Worm (Caenorhabditis elegans) whole organism, young adult: ENCODE results near the gene C36C5.15.

Experiments used
- B0336.3 ChIP-seq: fragments of 200-800 bp; sonication (Bioruptor generic); IDR thresholded peaks from 2 replicates; pipeline ENCODE4 v1.3.6; 2022; ENCODE audit warnings: missing genetic modification characterization, missing compliant biosample characterization
- D2030.7 ChIP-seq: fragments of 200-800 bp; sonication (Bioruptor generic); IDR thresholded peaks from 2 replicates; pipeline ENCODE4 v1.3.6; 2022; ENCODE audit warnings: missing genetic modification reagents, missing genetic modification characterization, missing compliant biosample characterization
- F33H1.4 ChIP-seq: fragments of 200-800 bp; sonication (Bioruptor generic); IDR thresholded peaks from 2 replicates; pipeline ENCODE4 v1.3.6; 2022; ENCODE audit warnings: missing genetic modification reagents, missing genetic modification characterization, missing compliant biosample characterization
- K11D2.4 ChIP-seq: fragments of 200-800 bp; sonication (Bioruptor generic); IDR thresholded peaks from 2 replicates; pipeline ENCODE4 v1.3.6; 2022; ENCODE audit warnings: missing genetic modification reagents, missing genetic modification characterization, missing compliant biosample characterization
- K12H6.12 ChIP-seq: fragments of 200-800 bp; sonication (Bioruptor generic); optimal IDR thresholded peaks from 2 replicates; lab custom pipeline; 2018; ENCODE audit warnings: mild to moderate bottlenecking, missing genetic modification characterization, missing compliant biosample characterization
- T26A5.8 ChIP-seq: sonication (generic microtip); optimal IDR thresholded peaks from 2 replicates; lab custom pipeline; 2016; ENCODE audit warnings: missing genetic modification characterization, missing compliant biosample characterization
- Y53G8AR.9 ChIP-seq: fragments of 200-800 bp; sonication (Bioruptor generic); conservative IDR thresholded peaks from 2 replicates; pipeline ENCODE4 v1.3.6; 2022; ENCODE audit warnings: missing genetic modification reagents, missing genetic modification characterization, missing compliant biosample characterization
- Y67H2A.10 ChIP-seq: fragments of 200-800 bp; sonication (Bioruptor generic); conservative IDR thresholded peaks from 2 replicates; pipeline ENCODE4 v1.3.6; 2022; ENCODE audit warnings: missing genetic modification reagents, missing genetic modification characterization, missing compliant biosample characterization
- Y95B8A.8 ChIP-seq: fragments of 200-800 bp; sonication (Bioruptor generic); IDR thresholded peaks from 2 replicates; pipeline ENCODE4 v1.3.6; 2022; ENCODE audit warnings: missing genetic modification reagents, missing genetic modification characterization, missing compliant biosample characterization
- ama-1 ChIP-seq, 3 experiments: fragments of 150-350 bp in 1 of 3; sonication (generic microtip) in 2 of 3; optimal IDR thresholded peaks; 2 replicates each; lab custom pipeline; 2014 to 2018; ENCODE audit warnings: missing biosample characterization in 2 of 3, missing genetic modification characterization in 2 of 3, missing genetic modification reagents in 2 of 3
- attf-3 ChIP-seq: fragments of 200-800 bp; sonication (Bioruptor generic); conservative IDR thresholded peaks from 2 replicates; pipeline ENCODE4 v1.3.6; 2022; ENCODE audit warnings: missing genetic modification reagents, missing genetic modification characterization, missing compliant biosample characterization
- attf-6 ChIP-seq: fragments of 200-800 bp; sonication (Bioruptor generic); IDR thresholded peaks from 2 replicates; pipeline ENCODE4 v1.3.6; 2022; ENCODE audit warnings: missing genetic modification reagents, missing genetic modification characterization, missing compliant biosample characterization
- ccch-3 ChIP-seq: fragments of 200-800 bp; sonication (Bioruptor generic); optimal IDR thresholded peaks from 2 replicates; lab custom pipeline; 2018; ENCODE audit warnings: mild to moderate bottlenecking, missing genetic modification characterization, missing compliant biosample characterization
- ceh-27 ChIP-seq: fragments of 200-800 bp; sonication (Bioruptor generic); optimal IDR thresholded peaks from 2 replicates; lab custom pipeline; 2018; ENCODE audit warnings: mild to moderate bottlenecking, missing genetic modification characterization, moderate library complexity, missing compliant biosample characterization
- ceh-79 ChIP-seq: sonication (generic microtip); optimal IDR thresholded peaks from 2 replicates; lab custom pipeline; 2017; ENCODE audit warnings: mild to moderate bottlenecking, missing genetic modification characterization, missing compliant biosample characterization
- chd-7 ChIP-seq: sonication (generic microtip); optimal IDR thresholded peaks from 2 replicates; lab custom pipeline; 2016; ENCODE audit warnings: mild to moderate bottlenecking, missing genetic modification characterization, moderate library complexity, missing compliant biosample characterization
- efl-1 ChIP-seq: fragments of 150-350 bp; optimal IDR thresholded peaks from 2 replicates; lab custom pipeline; 2014; ENCODE audit warnings: missing biosample characterization, missing genetic modification reagents, missing genetic modification characterization
- egl-44 ChIP-seq: fragments of 200-800 bp; sonication (Bioruptor generic); IDR thresholded peaks from 2 replicates; pipeline ENCODE4 v1.3.6; 2022; ENCODE audit warnings: missing genetic modification reagents, missing genetic modification characterization, missing compliant biosample characterization
- ekl-4 ChIP-seq: fragments of 200-800 bp; sonication (Bioruptor generic); IDR thresholded peaks from 2 replicates; pipeline ENCODE4 v1.3.6; 2022; ENCODE audit warnings: missing genetic modification reagents, missing genetic modification characterization, missing compliant biosample characterization
- fkh-3 ChIP-seq: sonication (generic microtip); optimal IDR thresholded peaks from 2 replicates; lab custom pipeline; 2016; ENCODE audit warnings: mild to moderate bottlenecking, missing genetic modification characterization, missing compliant biosample characterization
- hlh-12 ChIP-seq: sonication (generic microtip); optimal IDR thresholded peaks from 2 replicates; lab custom pipeline; 2016; ENCODE audit warnings: missing genetic modification characterization, missing compliant biosample characterization
- hmg-1.2 ChIP-seq: fragments of 200-800 bp; sonication (Bioruptor generic); IDR thresholded peaks from 2 replicates; pipeline ENCODE4 v1.3.6; 2022; ENCODE audit warnings: missing genetic modification reagents, missing genetic modification characterization, missing compliant biosample characterization
- hsf-1 ChIP-seq: fragments of 200-800 bp; sonication (Bioruptor generic); IDR thresholded peaks from 2 replicates; pipeline ENCODE4 v1.3.6; 2022; ENCODE audit warnings: missing genetic modification reagents, missing genetic modification characterization, missing compliant biosample characterization
- lin-35 ChIP-seq, 3 experiments: fragments of 150-350 bp in 2 of 3; sonication (generic microtip) in 1 of 3; optimal IDR thresholded peaks; 2 replicates each; lab custom pipeline; 2014 to 2018; ENCODE audit warnings: missing biosample characterization in 3 of 3, missing genetic modification characterization in 3 of 3, missing genetic modification reagents in 3 of 3
- lin-40 ChIP-seq: sonication (generic microtip); optimal IDR thresholded peaks from 2 replicates; lab custom pipeline; 2016; ENCODE audit warnings: missing genetic modification characterization, mild to moderate bottlenecking, missing compliant biosample characterization, missing genotype, missing genetic modification reagents
- lin-54 ChIP-seq: fragments of 200-800 bp; sonication (Bioruptor generic); optimal IDR thresholded peaks from 2 replicates; lab custom pipeline; 2018; ENCODE audit warnings: mild to moderate bottlenecking, missing genetic modification characterization, missing compliant biosample characterization
- lir-1 ChIP-seq: fragments of 200-800 bp; sonication (Bioruptor generic); conservative IDR thresholded peaks from 2 replicates; pipeline ENCODE4 v1.3.6; 2022; ENCODE audit warnings: missing genetic modification reagents, missing genetic modification characterization, missing compliant biosample characterization
- madf-6 ChIP-seq: fragments of 200-800 bp; sonication (Bioruptor generic); IDR thresholded peaks from 2 replicates; pipeline ENCODE4 v1.3.6; 2022; ENCODE audit warnings: missing genetic modification reagents, missing genetic modification characterization, missing compliant biosample characterization
- madf-8 ChIP-seq: fragments of 200-800 bp; sonication (Bioruptor generic); conservative IDR thresholded peaks from 2 replicates; pipeline ENCODE4 v1.3.6; 2022; ENCODE audit warnings: missing genetic modification reagents, missing genetic modification characterization, missing compliant biosample characterization
- mcd-1 ChIP-seq: fragments of 200-800 bp; sonication (Bioruptor generic); IDR thresholded peaks from 2 replicates; pipeline ENCODE4 v1.3.6; 2022; ENCODE audit warnings: missing genetic modification reagents, missing genetic modification characterization, missing compliant biosample characterization
- mes-4 ChIP-seq: sonication (generic microtip); optimal IDR thresholded peaks from 2 replicates; lab custom pipeline; 2016; ENCODE audit warnings: missing genotype, missing genetic modification characterization, missing compliant biosample characterization
- mxl-1 ChIP-seq: sonication (generic microtip); optimal IDR thresholded peaks from 2 replicates; lab custom pipeline; 2016; ENCODE audit warnings: missing genetic modification characterization, missing compliant biosample characterization
- nfya-1 ChIP-seq: sonication (generic microtip); optimal IDR thresholded peaks from 2 replicates; lab custom pipeline; 2017; ENCODE audit warnings: antibody characterized with exemption, missing compliant biosample characterization, missing genetic modification characterization, borderline replicate concordance; ENCODE audit not compliant: insufficient read depth
- nfya-2 ChIP-seq: fragments of 200-800 bp; sonication (Bioruptor generic); IDR thresholded peaks from 2 replicates; pipeline ENCODE4 v1.3.6; 2022; ENCODE audit warnings: missing genetic modification reagents, missing genetic modification characterization, missing compliant biosample characterization
- nhr-120 ChIP-seq: fragments of 200-800 bp; sonication (Bioruptor generic); IDR thresholded peaks from 2 replicates; pipeline ENCODE4 v1.3.6; 2022; ENCODE audit warnings: missing genetic modification characterization, missing compliant biosample characterization
- nhr-179 ChIP-seq: sonication (generic microtip); optimal IDR thresholded peaks from 2 replicates; lab custom pipeline; 2016; ENCODE audit warnings: mild to moderate bottlenecking, missing genetic modification characterization, missing compliant biosample characterization
- nhr-27 ChIP-seq: fragments of 200-800 bp; sonication (Bioruptor generic); optimal IDR thresholded peaks from 2 replicates; lab custom pipeline; 2018; ENCODE audit warnings: mild to moderate bottlenecking, missing genetic modification characterization, moderate library complexity, missing compliant biosample characterization
- pbrm-1 ChIP-seq: fragments of 200-800 bp; sonication (Bioruptor generic); IDR thresholded peaks from 2 replicates; pipeline ENCODE4 v1.3.6; 2022; ENCODE audit warnings: missing genetic modification reagents, missing genetic modification characterization, missing compliant biosample characterization
- repo-1 ChIP-seq: sonication (generic microtip); optimal IDR thresholded peaks from 2 replicates; lab custom pipeline; 2017; ENCODE audit warnings: mild to moderate bottlenecking, missing genetic modification characterization, missing compliant biosample characterization
- sdz-38 ChIP-seq: sonication (generic microtip); optimal IDR thresholded peaks from 2 replicates; lab custom pipeline; 2016; ENCODE audit warnings: missing genotype, missing genetic modification characterization, missing compliant biosample characterization
- snpc-1.1 ChIP-seq: sonication (generic microtip); optimal IDR thresholded peaks from 2 replicates; lab custom pipeline; 2017; ENCODE audit warnings: missing genetic modification characterization, mild to moderate bottlenecking, missing compliant biosample characterization, antibody characterized with exemption, moderate library complexity, missing genotype, missing genetic modification reagents; ENCODE audit not compliant: insufficient read depth
- snpc-4 ChIP-seq, 5 experiments: fragments of 150-350 bp in 1 of 5; sonication (generic microtip) in 4 of 5; optimal IDR thresholded peaks; 2 replicates each; lab custom pipeline; 2014 to 2018; ENCODE audit warnings: missing genetic modification characterization in 5 of 5, missing biosample characterization in 3 of 5, antibody characterized with exemption in 2 of 5, mild to moderate bottlenecking in 2 of 5, missing compliant biosample characterization in 2 of 5, missing genotype in 2 of 5, moderate library complexity in 2 of 5, missing genetic modification reagents in 1 of 5
- somi-1 ChIP-seq: fragments of 200-800 bp; sonication (Bioruptor generic); optimal IDR thresholded peaks from 2 replicates; lab custom pipeline; 2018; ENCODE audit warnings: mild to moderate bottlenecking, missing genetic modification characterization, missing compliant biosample characterization
- sptf-2 ChIP-seq: fragments of 200-800 bp; sonication (Bioruptor generic); optimal IDR thresholded peaks from 2 replicates; lab custom pipeline; 2018; ENCODE audit warnings: mild to moderate bottlenecking, missing genetic modification characterization, missing compliant biosample characterization
- tlf-1 ChIP-seq: fragments of 200-800 bp; sonication (Bioruptor generic); optimal IDR thresholded peaks from 2 replicates; lab custom pipeline; 2018; ENCODE audit warnings: mild to moderate bottlenecking, missing genetic modification characterization, missing compliant biosample characterization
- unc-62 ChIP-seq: fragments of 150-350 bp; optimal IDR thresholded peaks from 2 replicates; lab custom pipeline; 2014; ENCODE audit warnings: missing biosample characterization, missing genetic modification reagents, missing genetic modification characterization
- xnd-1 ChIP-seq: sonication (generic microtip); optimal IDR thresholded peaks from 2 replicates; lab custom pipeline; 2016; ENCODE audit warnings: missing genotype, missing genetic modification reagents, missing genetic modification characterization, missing compliant biosample characterization
- ztf-25 ChIP-seq: fragments of 200-800 bp; sonication (Bioruptor generic); IDR thresholded peaks from 2 replicates; pipeline ENCODE4 v1.3.6; 2022; ENCODE audit warnings: missing genetic modification reagents, missing genetic modification characterization, missing compliant biosample characterization
- ztf-26 ChIP-seq: sonication (generic microtip); optimal IDR thresholded peaks from 2 replicates; lab custom pipeline; 2017; ENCODE audit warnings: missing genetic modification characterization, missing compliant biosample characterization

Gene C36C5.15

DNA sequence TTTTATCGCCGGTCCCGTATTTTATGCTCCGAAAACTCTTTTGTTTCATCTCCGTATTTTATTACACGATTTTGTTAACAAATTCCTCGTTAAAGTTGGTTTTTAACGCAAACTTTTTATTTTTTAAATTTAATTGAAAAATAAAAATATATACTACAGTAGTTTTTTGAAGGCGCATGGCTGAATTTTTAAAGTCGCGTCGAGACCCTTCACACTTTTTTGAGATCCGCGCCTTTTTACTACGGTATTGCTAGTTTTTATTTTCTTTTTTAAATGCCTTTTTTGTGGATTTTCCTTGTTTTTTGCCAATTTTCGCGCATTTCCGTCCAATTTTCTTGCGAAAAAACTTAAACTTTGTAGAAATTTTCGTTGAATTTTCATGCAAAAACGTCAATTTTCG lies 35.9 kb upstream of the C36C5.15 start (continued):
- TF ChIP-seq sptf-2 (GFP tag; lab: Kevin White, UChicago) (no peak), snpc-1.1 (tag; lab: Kevin White, UChicago) (peak; percentile 53), mxl-1 (tag; lab: Kevin White, UChicago) (no peak), pbrm-1 (GFP tag; lab: Robert Waterston, UW) (peak; percentile 48; the same call in 1 of the 2 replicates), mcd-1 (peak; percentile 47; the same call in 1 of the 2 replicates), ccch-3 (GFP tag; lab: Kevin White, UChicago) (no peak), F33H1.4 (GFP tag; lab: Robert Waterston, UW) (peak; percentile 98), efl-1 (GFP tag; lab: Kevin White, UChicago) (peak; percentile 31), madf-8 (GFP tag; lab: Robert Waterston, UW) (peak; percentile 91), hmg-1.2 (GFP tag; lab: Robert Waterston, UW) (0 out of 2 replicates have a peak, but pooled peaks have one; percentile 12), B0336.3 (GFP tag; lab: Robert Waterston, UW) (no peak), xnd-1 (tag; lab: Kevin White, UChicago) (peak; percentile 98), K12H6.12 (tag; lab: Kevin White, UChicago) (no peak), tlf-1 (no peak), ama-1 (optimal IDR thresholded peaks at IDR 0.05; lab: Kevin White, UChicago) (no peak), ama-1 (GFP tag; optimal IDR thresholded peaks at IDR 0.05; lab: Kevin White, UChicago) (no peak), nhr-179 (no peak), lin-35 (GFP tag; optimal IDR thresholded peaks at IDR 0.05; lab: Kevin White, UChicago) (peak in 1 of 3 experiments; percentile 33), Y95B8A.8 (GFP tag; lab: Robert Waterston, UW) (no peak), ztf-26 (tag; lab: Kevin White, UChicago) (no peak), snpc-4 (GFP tag; optimal IDR thresholded peaks at IDR 0.05; lab: Kevin White, UChicago) (no peak), snpc-4 (tag; optimal IDR thresholded peaks at IDR 0.05; lab: Kevin White, UChicago) (peak in 1 of 4 experiments; percentile 54), lin-40 (tag; lab: Kevin White, UChicago) (no peak), ztf-25 (no peak), D2030.7 (GFP tag; lab: Robert Waterston, UW) (peak; percentile 82), lin-54 (GFP tag; lab: Kevin White, UChicago) (peak; percentile 52), hlh-12 (tag; lab: Kevin White, UChicago) (no peak), chd-7 (tag; lab: Kevin White, UChicago) (no peak), madf-6 (GFP tag; lab: Robert Waterston, UW) (peak; percentile 97), nfya-2 (no peak), T26A5.8 (tag; lab: Kevin White, UChicago) (no peak), somi-1 (GFP tag; lab: Kevin White, UChicago) (no peak), nhr-27 (tag; lab: Kevin White, UChicago) (no peak), K11D2.4 (GFP tag; lab: Robert Waterston, UW) (no peak), nfya-1 (tag; lab: Kevin White, UChicago) (no peak), sdz-38 (no peak), Y53G8AR.9 (no peak)

ce11 chrV:3200323-3200722 lies 31.8 kb upstream of the C36C5.15 start, which contains the start of gene K08D9.4:
TSS of gene K08D9.4 (minus strand) at chrV:3200423.
- TF ChIP-seq ceh-79 (no peak), attf-6 (GFP tag; lab: Robert Waterston, UW) (no peak), lir-1 (GFP tag; lab: Robert Waterston, UW) (no peak), mes-4 (tag; lab: Kevin White, UChicago) (no peak), Y67H2A.10 (GFP tag; lab: Robert Waterston, UW) (no peak), nhr-120 (no peak), tlf-1 (no peak), unc-62 (no peak), fkh-3 (tag; lab: Kevin White, UChicago) (no peak), hsf-1 (no peak), attf-3 (no peak), repo-1 (no peak), Y95B8A.8 (GFP tag; lab: Robert Waterston, UW) (no peak), egl-44 (GFP tag; lab: Robert Waterston, UW) (no peak), ceh-27 (GFP tag; lab: Kevin White, UChicago) (no peak), ekl-4 (GFP tag; lab: Robert Waterston, UW) (no peak)
